Worm (Caenorhabditis elegans): ENCODE data around the gene Y71H2AM.11.
A peak's percentile ranks its signal among the peaks of the same experiment; 100 is the strongest.

The Y71H2AM.11 gene

ce11 chrIII:2760726-2761125, 35.8 kb upstream of the Y71H2AM.11 start, which contains the start of gene pho-9:
Gene pho-9, minus strand, starts transcription at chrIII:2760816.
- no peak for TF ChIP-seq lir-3 (tag; optimal IDR thresholded peaks at IDR 0.05; ENCODE audit: poor library complexity)
- peak; percentile 52 for TF ChIP-seq jun-1 (tag; optimal IDR thresholded peaks at IDR 0.05)
- no peak for TF ChIP-seq aly-2 (tag; optimal IDR thresholded peaks at IDR 0.05)
- TF ChIP-seq nhr-28 (tag; optimal IDR thresholded peaks at IDR 0.05), result no peak
- no peak for TF ChIP-seq ama-1 (optimal IDR thresholded peaks at IDR 0.05)
- no peak for TF ChIP-seq mef-2 (tag; optimal IDR thresholded peaks at IDR 0.05)
- TF ChIP-seq nhr-76 (tag; optimal IDR thresholded peaks at IDR 0.05), result no peak
- peak in 1 of 2 experiments; percentile 31 for TF ChIP-seq lin-35 (GFP tag; optimal IDR thresholded peaks at IDR 0.05)
- TF ChIP-seq ceh-88 (GFP tag; IDR thresholded peaks at IDR 0.05), result no peak
- TF ChIP-seq F16B12.6 (tag; optimal IDR thresholded peaks at IDR 0.05), result no peak
- peak in 1 of 2 experiments; percentile 7 for TF ChIP-seq mdl-1 (tag; optimal IDR thresholded peaks at IDR 0.05)
- no peak for TF ChIP-seq irx-1 (tag; optimal IDR thresholded peaks at IDR 0.05)
- no peak for TF ChIP-seq zip-4 (GFP tag; optimal IDR thresholded peaks at IDR 0.05)
- peak; percentile 81 for TF ChIP-seq elt-2 (tag; optimal IDR thresholded peaks at IDR 0.05)

ce11 chrIII:2759308-2759707, 34.4 kb upstream of the Y71H2AM.11 start:
- TF ChIP-seq elt-2 (tag; optimal IDR thresholded peaks at IDR 0.05) (peak; percentile 43), nhr-76 (tag; optimal IDR thresholded peaks at IDR 0.05) (no peak)

ce11 chrIII:2758092-2758491, 33.2 kb upstream of the Y71H2AM.11 start:
- TF ChIP-seq nhr-237 (tag; optimal IDR thresholded peaks at IDR 0.05) (no peak), efl-1 (optimal IDR thresholded peaks at IDR 0.05) (no peak), efl-1 (GFP tag; optimal IDR thresholded peaks at IDR 0.05 in 1 of 2) (peak in 1 of 2 experiments; percentile 68)

ce11 chrIII:2757478-2757877, 32.6 kb upstream of the Y71H2AM.11 start:
- TF ChIP-seq lir-3 (tag; optimal IDR thresholded peaks at IDR 0.05; ENCODE audit: poor library complexity) (no peak), lin-35 (GFP tag; optimal IDR thresholded peaks at IDR 0.05) (no peak), alr-1 (tag; optimal IDR thresholded peaks at IDR 0.05; ENCODE audit: borderline replicate concordance) (no peak), C04F5.9 (tag; optimal IDR thresholded peaks at IDR 0.05) (no peak), egl-13 (tag; optimal IDR thresholded peaks at IDR 0.05) (no peak), swsn-7 (tag; optimal IDR thresholded peaks at IDR 0.05) (no peak), unc-62 (GFP tag; optimal IDR thresholded peaks at IDR 0.05) (no peak), blmp-1 (tag; optimal IDR thresholded peaks at IDR 0.05) (no peak), vab-15 (tag; optimal IDR thresholded peaks at IDR 0.05) (no peak), efl-1 (optimal IDR thresholded peaks at IDR 0.05) (no peak), efl-1 (GFP tag; optimal IDR thresholded peaks at IDR 0.05 in 1 of 2) (no peak), elt-3 (tag; optimal IDR thresholded peaks at IDR 0.05) (no peak)

ce11 chrIII:2756260-2756659, 31.4 kb upstream of the Y71H2AM.11 start, which contains the start of gene gldi-9:
Gene gldi-9, minus strand, starts transcription at chrIII:2756360.
- TF ChIP-seq unc-30 (tag; optimal IDR thresholded peaks at IDR 0.05), result no peak
- no peak for TF ChIP-seq skn-1 (tag; optimal IDR thresholded peaks at IDR 0.05)
- no peak for TF ChIP-seq C16A3.4 (tag; optimal IDR thresholded peaks at IDR 0.05)
- TF ChIP-seq lin-39 (tag; optimal IDR thresholded peaks at IDR 0.05), result no peak
- TF ChIP-seq fkh-8 (tag; optimal IDR thresholded peaks at IDR 0.05), result no peak
- TF ChIP-seq mab-9 (GFP tag; IDR thresholded peaks at IDR 0.05), result no peak
- no peak for TF ChIP-seq vab-15 (tag; optimal IDR thresholded peaks at IDR 0.05)
- no peak for TF ChIP-seq egl-27 (tag; optimal IDR thresholded peaks at IDR 0.05)
- TF ChIP-seq rnt-1 (tag; optimal IDR thresholded peaks at IDR 0.05), result no peak
- no peak for TF ChIP-seq tlp-1 (tag; optimal IDR thresholded peaks at IDR 0.05)
- TF ChIP-seq fos-1 (tag; optimal IDR thresholded peaks at IDR 0.05), result no peak
- TF ChIP-seq zag-1 (tag; optimal IDR thresholded peaks at IDR 0.05), result no peak
- no peak for TF ChIP-seq irx-1 (tag; optimal IDR thresholded peaks at IDR 0.05)
